Worm (Caenorhabditis elegans): Measurements from ENCODE around the gene nca-2.

DNA sequence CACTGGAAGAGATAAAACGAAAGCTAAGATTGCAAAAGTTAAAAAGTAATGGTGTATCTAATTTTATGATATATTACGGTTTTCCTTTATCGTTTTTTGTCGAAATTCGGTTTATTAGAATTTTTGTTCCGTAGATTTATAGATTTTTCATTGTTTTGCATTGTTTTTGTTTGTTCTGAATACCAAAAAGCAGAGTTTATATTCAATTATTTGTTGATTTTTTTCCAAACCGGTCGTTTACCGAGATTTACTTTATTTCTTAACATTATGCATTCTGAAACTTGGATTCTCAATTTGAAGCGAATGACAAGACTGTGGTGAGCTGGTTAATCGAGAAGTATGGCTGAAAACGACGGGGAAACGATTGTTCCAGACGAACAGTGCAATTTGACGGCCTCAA lies 28.3 kb upstream of the nca-2 start, which contains the start of gene fsn-1:
- no peak for TF ChIP-seq nhr-77 (tag; optimal IDR thresholded peaks at IDR 0.05)
- no peak for TF ChIP-seq snpc-4 (tag; optimal IDR thresholded peaks at IDR 0.05)
- no peak for TF ChIP-seq pqm-1 (tag; optimal IDR thresholded peaks at IDR 0.05)
